Worm (Caenorhabditis elegans) whole organism, L3 larva: ENCODE results near the gene npr-17.

ENCODE experiments used
- R02D3.7 ChIP-seq: fragments of 150-350 bp; optimal IDR thresholded peaks from 2 replicates; lab custom pipeline; 2014; ENCODE audit warnings: missing biosample characterization, missing genetic modification characterization
- ZK546.5 ChIP-seq: sonication (generic microtip); optimal IDR thresholded peaks from 2 replicates; lab custom pipeline; 2017; ENCODE audit warnings: missing biosample characterization, missing genetic modification characterization
- aly-2 ChIP-seq: fragments of 150-350 bp; optimal IDR thresholded peaks from 2 replicates; lab custom pipeline; 2014; ENCODE audit warnings: missing biosample characterization, missing genetic modification characterization
- ceh-16 ChIP-seq: sonication (generic microtip); optimal IDR thresholded peaks from 2 replicates; lab custom pipeline; 2017; ENCODE audit warnings: missing biosample characterization, missing genetic modification characterization
- ceh-9 ChIP-seq: sonication (generic microtip); optimal IDR thresholded peaks from 2 replicates; lab custom pipeline; 2018; ENCODE audit warnings: missing biosample characterization, missing genetic modification characterization
- egl-27 ChIP-seq: sonication (generic microtip); optimal IDR thresholded peaks from 4 replicates; lab custom pipeline; 2017; ENCODE audit warnings: missing biosample characterization, missing genetic modification reagents, missing genetic modification characterization
- elt-1 ChIP-seq: fragments of 150-350 bp; optimal IDR thresholded peaks from 2 replicates; lab custom pipeline; 2014; ENCODE audit warnings: missing biosample characterization, missing genetic modification characterization
- elt-3 ChIP-seq, 3 experiments: fragments of 150-350 bp in 1 of 3; sonication (generic microtip) in 2 of 3; optimal IDR thresholded peaks; 2 replicates in 2 of 3; 4 replicates in 1 of 3; lab custom pipeline; 2014 to 2017; ENCODE audit warnings: missing biosample characterization in 3 of 3, missing genetic modification characterization in 3 of 3
- eor-1 ChIP-seq, 2 experiments: fragments of 150-350 bp; optimal IDR thresholded peaks; 2 replicates each; lab custom pipeline; 2014 to 2018; ENCODE audit warnings: missing biosample characterization in 2 of 2, missing genetic modification characterization in 2 of 2
- fkh-10 ChIP-seq: sonication (generic microtip); optimal IDR thresholded peaks from 2 replicates; lab custom pipeline; 2017; ENCODE audit warnings: missing biosample characterization, missing genetic modification reagents, missing genetic modification characterization
- fkh-2 ChIP-seq: fragments of 150-350 bp; optimal IDR thresholded peaks from 2 replicates; lab custom pipeline; 2014; ENCODE audit warnings: missing biosample characterization, missing genetic modification reagents, missing genetic modification characterization
- fos-1 ChIP-seq: fragments of 150-350 bp; optimal IDR thresholded peaks from 2 replicates; lab custom pipeline; 2014; ENCODE audit warnings: missing biosample characterization, missing genetic modification characterization
- hmg-11 ChIP-seq: sonication (generic microtip); optimal IDR thresholded peaks from 2 replicates; lab custom pipeline; 2016; ENCODE audit warnings: missing genetic modification characterization, missing compliant biosample characterization
- jun-1 ChIP-seq: fragments of 150-350 bp; optimal IDR thresholded peaks from 2 replicates; lab custom pipeline; 2014; ENCODE audit warnings: missing biosample characterization, missing genetic modification reagents, missing genetic modification characterization
- lin-15B ChIP-seq: fragments of 150-350 bp; optimal IDR thresholded peaks from 2 replicates; lab custom pipeline; 2014; ENCODE audit warnings: missing biosample characterization, missing genetic modification characterization
- lin-39 ChIP-seq: fragments of 150-350 bp; optimal IDR thresholded peaks from 2 replicates; lab custom pipeline; 2018; ENCODE audit warnings: missing biosample characterization, missing genetic modification reagents, missing genetic modification characterization
- lsy-12 ChIP-seq: sonication (generic microtip); optimal IDR thresholded peaks from 2 replicates; lab custom pipeline; 2016; ENCODE audit warnings: mild to moderate bottlenecking, missing genetic modification characterization, missing compliant biosample characterization
- mdl-1 ChIP-seq: fragments of 150-350 bp; optimal IDR thresholded peaks from 2 replicates; lab custom pipeline; 2014; ENCODE audit warnings: missing biosample characterization, missing genetic modification characterization
- mml-1 ChIP-seq: fragments of 150-350 bp; sonication (generic microtip); optimal IDR thresholded peaks from 3 replicates; lab custom pipeline; 2014; ENCODE audit warnings: missing biosample characterization, missing genetic modification characterization
- nfya-1 ChIP-seq: sonication (generic microtip); optimal IDR thresholded peaks from 2 replicates; lab custom pipeline; 2017; ENCODE audit warnings: missing genetic modification characterization, mild to moderate bottlenecking, missing compliant biosample characterization, antibody characterized with exemption, moderate library complexity; ENCODE audit not compliant: insufficient read depth
- nhr-25 ChIP-seq: sonication (generic microtip); optimal IDR thresholded peaks from 2 replicates; lab custom pipeline; 2017; ENCODE audit warnings: missing biosample characterization, missing genetic modification characterization
- nhr-28 ChIP-seq: fragments of 150-350 bp; optimal IDR thresholded peaks from 2 replicates; lab custom pipeline; 2014; ENCODE audit warnings: missing biosample characterization, missing genetic modification characterization
- nhr-43 ChIP-seq: sonication (generic microtip); optimal IDR thresholded peaks from 2 replicates; lab custom pipeline; 2016; ENCODE audit warnings: mild to moderate bottlenecking, missing genetic modification characterization, missing compliant biosample characterization; ENCODE audit not compliant: poor library complexity, severe bottlenecking
- nhr-67 ChIP-seq: fragments of 150-350 bp; optimal IDR thresholded peaks from 2 replicates; lab custom pipeline; 2014; ENCODE audit warnings: missing biosample characterization, missing genetic modification characterization
- pha-4 ChIP-seq: fragments of 150-350 bp; optimal IDR thresholded peaks from 2 replicates; lab custom pipeline; 2014; ENCODE audit warnings: missing biosample characterization, missing genetic modification reagents, missing genetic modification characterization
- pqm-1 ChIP-seq: fragments of 150-350 bp; optimal IDR thresholded peaks from 2 replicates; lab custom pipeline; 2017; ENCODE audit warnings: missing biosample characterization, missing genetic modification characterization, inconsistent platforms
- sea-2 ChIP-seq: fragments of 150-350 bp; sonication (generic microtip); optimal IDR thresholded peaks from 4 replicates; lab custom pipeline; 2014; ENCODE audit warnings: missing biosample characterization, missing genetic modification reagents, missing genetic modification characterization
- skn-1 ChIP-seq: fragments of 150-350 bp; optimal IDR thresholded peaks from 2 replicates; lab custom pipeline; 2014; ENCODE audit warnings: missing biosample characterization, missing genetic modification characterization
- snpc-4 ChIP-seq: fragments of 150-350 bp; optimal IDR thresholded peaks from 2 replicates; lab custom pipeline; 2014; ENCODE audit warnings: missing biosample characterization, missing genetic modification characterization
- unc-39 ChIP-seq: sonication (generic microtip); optimal IDR thresholded peaks from 4 replicates; lab custom pipeline; 2017; ENCODE audit warnings: missing biosample characterization, missing genetic modification characterization
- unc-62 ChIP-seq: fragments of 150-350 bp; sonication (generic microtip); optimal IDR thresholded peaks from 4 replicates; lab custom pipeline; 2014; ENCODE audit warnings: missing biosample characterization, missing genetic modification reagents, missing genetic modification characterization
- zag-1 ChIP-seq: fragments of 150-350 bp; optimal IDR thresholded peaks from 2 replicates; lab custom pipeline; 2014; ENCODE audit warnings: missing biosample characterization, missing genetic modification characterization
- ztf-11 ChIP-seq: fragments of 150-350 bp; optimal IDR thresholded peaks from 2 replicates; lab custom pipeline; 2014; ENCODE audit warnings: missing biosample characterization, missing genetic modification characterization
- ztf-4 ChIP-seq: fragments of 150-350 bp; optimal IDR thresholded peaks from 2 replicates; lab custom pipeline; 2014; ENCODE audit warnings: missing biosample characterization, missing genetic modification characterization

Gene npr-17

ce11 chrIII:8020823-8021332 is 24.6 kb upstream of the npr-17 start, which contains the start of gene lin-36 (continued):
- TF ChIP-seq hmg-11 (peak; percentile 86), elt-3 (tag; optimal IDR thresholded peaks at IDR 0.05; lab: Kevin White, UChicago) (no peak), ztf-11 (tag; lab: Kevin White, UChicago) (no peak), jun-1 (tag; lab: Kevin White, UChicago) (peak; percentile 45), fkh-2 (tag; lab: Kevin White, UChicago) (no peak), skn-1 (peak; percentile 34), nhr-28 (tag; lab: Kevin White, UChicago) (no peak), ztf-4 (tag; lab: Kevin White, UChicago) (no peak), pha-4 (tag; lab: Kevin White, UChicago) (peak; percentile 84), elt-1 (tag; lab: Kevin White, UChicago) (no peak), egl-27 (no peak), ceh-16 (tag; lab: Kevin White, UChicago) (no peak), ceh-9 (tag; lab: Kevin White, UChicago) (no peak), aly-2 (tag; lab: Kevin White, UChicago) (no peak)
- TF ChIP-seq, all 47 proteins: peak for 18

- TF ChIP-seq zag-1 (tag; lab: Kevin White, UChicago) (no peak), sea-2 (GFP tag; lab: Kevin White, UChicago) (no peak), R02D3.7 (tag; lab: Kevin White, UChicago) (no peak), ztf-4 (tag; lab: Kevin White, UChicago) (no peak), ztf-11 (tag; lab: Kevin White, UChicago) (no peak), pqm-1 (tag; lab: Kevin White, UChicago) (no peak), fkh-2 (tag; lab: Kevin White, UChicago) (no peak), hmg-11 (no peak), nhr-28 (tag; lab: Kevin White, UChicago) (no peak), ceh-9 (tag; lab: Kevin White, UChicago) (no peak), nhr-25 (tag; lab: Kevin White, UChicago) (no peak), mml-1 (tag; lab: Kevin White, UChicago) (no peak), egl-27 (no peak), lsy-12 (tag; lab: Kevin White, UChicago) (no peak), eor-1 (tag; optimal IDR thresholded peaks at IDR 0.05; lab: Kevin White, UChicago) (no peak), jun-1 (tag; lab: Kevin White, UChicago) (no peak), lin-15B (tag; lab: Kevin White, UChicago) (no peak), elt-3 (tag; optimal IDR thresholded peaks at IDR 0.05; lab: Kevin White, UChicago) (no peak), fkh-10 (GFP tag; lab: Kevin White, UChicago) (no peak), unc-62 (GFP tag; lab: Kevin White, UChicago) (no peak)
- TF ChIP-seq, all 47 proteins: peak for 0
Measured at ce11 chrIII:8017053-8017452, 20.8 kb upstream of the npr-17 start.

ce11 chrIII:8016438-8016837 is 20.2 kb upstream of the npr-17 start, which contains the start of gene F44B9.5:
Gene F44B9.5 (minus strand): TSS chrIII:8016538.
- TF ChIP-seq nhr-43 (tag; lab: Kevin White, UChicago) = no peak
- no peak for TF ChIP-seq ztf-11 (tag; lab: Kevin White, UChicago)
- TF ChIP-seq zag-1 (tag; lab: Kevin White, UChicago) = no peak
- no peak for TF ChIP-seq sea-2 (GFP tag; lab: Kevin White, UChicago)
- TF ChIP-seq ztf-4 (tag; lab: Kevin White, UChicago) = no peak
- TF ChIP-seq pqm-1 (tag; lab: Kevin White, UChicago) = no peak
- no peak for TF ChIP-seq lin-39 (tag; lab: Kevin White, UChicago)
- no peak for TF ChIP-seq nhr-67 (tag; lab: Kevin White, UChicago)
- TF ChIP-seq elt-3 (tag; optimal IDR thresholded peaks at IDR 0.05; lab: Kevin White, UChicago) = no peak
- TF ChIP-seq skn-1 = no peak
- TF ChIP-seq jun-1 (tag; lab: Kevin White, UChicago) = no peak
- TF ChIP-seq fos-1 (tag; lab: Kevin White, UChicago) = no peak
- no peak for TF ChIP-seq eor-1 (tag; optimal IDR thresholded peaks at IDR 0.05; lab: Kevin White, UChicago)

- TF ChIP-seq mdl-1 (tag; lab: Kevin White, UChicago) (no peak), ZK546.5 (no peak), nfya-1 (tag; lab: Kevin White, UChicago) (no peak), fkh-10 (GFP tag; lab: Kevin White, UChicago) (no peak), snpc-4 (tag; lab: Kevin White, UChicago) (no peak), unc-39 (tag; lab: Kevin White, UChicago) (no peak)
Measured at ce11 chrIII:8013582-8013981, 17.3 kb upstream of the npr-17 start.
